Worm (Caenorhabditis elegans): ENCODE results near the gene T10B5.8.

DNA sequence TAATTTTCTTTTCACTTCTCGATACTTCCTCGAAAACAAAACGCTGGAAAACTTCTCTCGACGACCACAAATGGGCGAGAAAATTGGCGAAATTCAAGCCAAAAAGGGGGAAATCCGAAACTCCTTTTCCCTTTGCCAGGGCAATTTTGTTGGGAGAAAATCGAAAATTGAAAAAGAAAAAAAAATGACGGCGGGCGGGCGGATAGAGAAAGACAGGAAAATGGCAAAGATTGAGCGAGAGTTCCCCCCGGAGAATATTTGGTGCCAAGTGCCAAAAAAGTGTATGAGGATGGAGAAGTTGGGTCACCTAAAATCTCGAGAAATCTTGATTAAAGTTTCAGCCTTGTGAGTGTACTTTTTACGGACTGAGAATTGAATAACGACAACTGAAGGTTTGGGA, 46.5 kb downstream of the T10B5.8 start:
- TF ChIP-seq nhr-77 (tag; optimal IDR thresholded peaks at IDR 0.05): no peak
- TF ChIP-seq ceh-16 (tag; optimal IDR thresholded peaks at IDR 0.05): no peak
- no peak for TF ChIP-seq egl-27 (tag; optimal IDR thresholded peaks at IDR 0.05)
- TF ChIP-seq unc-62 (GFP tag; optimal IDR thresholded peaks at IDR 0.05): no peak
- TF ChIP-seq elt-2 (tag; optimal IDR thresholded peaks at IDR 0.05): no peak
- no peak for TF ChIP-seq fos-1 (tag; optimal IDR thresholded peaks at IDR 0.05)
- no peak for TF ChIP-seq zag-1 (tag; optimal IDR thresholded peaks at IDR 0.05)
- no peak for TF ChIP-seq ztf-11 (tag; optimal IDR thresholded peaks at IDR 0.05)
- no peak for TF ChIP-seq fkh-10 (GFP tag; optimal IDR thresholded peaks at IDR 0.05)
- TF ChIP-seq snpc-4 (tag; optimal IDR thresholded peaks at IDR 0.05): no peak
- TF ChIP-seq skn-1 (tag; optimal IDR thresholded peaks at IDR 0.05): no peak
- TF ChIP-seq ama-1 (optimal IDR thresholded peaks at IDR 0.05): no peak
- TF ChIP-seq nhr-237 (tag; optimal IDR thresholded peaks at IDR 0.05): no peak

Measured in whole organism, L3 larva.